Fruit fly (Drosophila melanogaster): Measurements from ENCODE around the gene Stim.

Gene Stim

DNA sequence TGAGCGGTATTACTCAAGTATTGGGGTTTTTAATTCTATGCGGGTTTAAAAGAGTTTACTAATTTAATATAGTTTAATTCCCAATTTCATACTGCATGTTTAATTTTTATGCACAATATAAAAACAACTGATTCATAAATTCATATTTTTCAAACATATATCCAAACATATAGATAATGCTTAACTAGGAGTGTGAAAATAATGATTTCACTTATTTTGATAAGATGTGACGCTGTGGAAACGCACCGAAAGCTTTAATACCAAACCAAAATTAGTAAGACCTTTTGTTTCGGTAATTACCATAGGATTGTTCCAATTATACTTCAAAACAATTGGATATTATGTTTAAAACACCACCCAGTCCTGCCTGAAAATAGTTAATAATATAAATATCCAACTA, 43.2 kb upstream of the Stim start, which contains the start of gene Slc25A46a:
Gene Slc25A46a (plus strand): TSS at position 272 of the 400 bp plus-strand sequence.
- TF ChIP-seq CG6808 (GFP tag; optimal IDR thresholded peaks at IDR 0.05) (no peak), CG10631 (GFP tag; optimal IDR thresholded peaks at IDR 0.05) (peak; percentile 17), esn (GFP tag; optimal IDR thresholded peaks at IDR 0.05) (peak; percentile 17), Hr38 (GFP tag; optimal IDR thresholded peaks at IDR 0.05) (no peak), CG6276 (GFP tag; optimal IDR thresholded peaks at IDR 0.05) (no peak), achi (GFP tag; optimal IDR thresholded peaks at IDR 0.05) (no peak), CG7368 (GFP tag; optimal IDR thresholded peaks at IDR 0.05) (no peak), dsx (GFP tag; optimal IDR thresholded peaks at IDR 0.05; ENCODE audit: poor library complexity, severe bottlenecking) (no peak), fd85E (GFP tag; optimal IDR thresholded peaks at IDR 0.05) (no peak), CG6163 (GFP tag; IDR thresholded peaks at IDR 0.05) (no peak), Sox14 (GFP tag; optimal IDR thresholded peaks at IDR 0.05) (no peak), eg (GFP tag; IDR thresholded peaks at IDR 0.05) (no peak), CG31627 (GFP tag; optimal IDR thresholded peaks at IDR 0.05) (no peak), svp (GFP tag) (peak; percentile 66), CG3919 (GFP tag; optimal IDR thresholded peaks at IDR 0.05) (no peak), cyc (GFP tag; optimal IDR thresholded peaks at IDR 0.05) (peak; percentile 7), CG8632 (GFP tag; optimal IDR thresholded peaks at IDR 0.05) (no peak), Gug (GFP tag; IDR thresholded peaks at IDR 0.05) (no peak), CG6792 (GFP tag; optimal IDR thresholded peaks at IDR 0.05) (no peak), Eip78C (GFP tag) (peak; percentile 46), Smox (GFP tag; optimal IDR thresholded peaks at IDR 0.05) (no peak), CG3032 (tag; optimal IDR thresholded peaks at IDR 0.05) (peak; percentile 7)

DNA sequence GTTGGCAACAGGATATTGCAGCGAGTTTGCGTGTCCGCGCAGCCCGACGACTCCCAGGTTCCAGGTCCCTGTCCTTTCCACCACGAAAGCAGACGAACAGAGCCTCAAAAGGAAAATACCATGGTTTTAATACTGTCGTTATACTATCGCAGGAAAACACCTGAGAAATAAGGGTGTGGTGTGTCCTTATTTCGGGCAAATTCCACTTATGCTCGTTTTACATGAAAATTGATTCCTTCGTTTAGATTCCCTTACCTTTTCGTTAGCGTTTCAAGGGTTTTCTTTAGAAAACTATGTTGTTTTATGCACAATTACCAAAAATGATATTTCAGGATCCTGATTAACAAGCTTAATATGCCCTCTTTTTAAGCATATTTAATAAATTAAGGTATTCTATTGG, 42.6 kb upstream of the Stim start, which contains the start of gene Cep164:
Gene Cep164 (minus strand): TSS at position 101 of the 400 bp plus-strand sequence.
- TF ChIP-seq esn (GFP tag; optimal IDR thresholded peaks at IDR 0.05) (no peak), fkh (GFP tag; optimal IDR thresholded peaks at IDR 0.05) (no peak), fd59A (GFP tag; optimal IDR thresholded peaks at IDR 0.05) (no peak), dsx (GFP tag; optimal IDR thresholded peaks at IDR 0.05; ENCODE audit: poor library complexity, severe bottlenecking) (no peak), CG6808 (GFP tag; optimal IDR thresholded peaks at IDR 0.05) (no peak), CG8632 (GFP tag; optimal IDR thresholded peaks at IDR 0.05) (no peak), svp (GFP tag) (no peak), Lpt (GFP tag; optimal IDR thresholded peaks at IDR 0.05) (no peak), Hr39 (GFP tag; optimal IDR thresholded peaks at IDR 0.05) (no peak), CG16779 (tag; optimal IDR thresholded peaks at IDR 0.05) (no peak), CG31627 (GFP tag; optimal IDR thresholded peaks at IDR 0.05) (no peak), CG15336 (GFP tag; IDR thresholded peaks at IDR 0.05) (no peak), CG11762 (GFP tag; optimal IDR thresholded peaks at IDR 0.05; ENCODE audit: insufficient read depth) (no peak)

DNA sequence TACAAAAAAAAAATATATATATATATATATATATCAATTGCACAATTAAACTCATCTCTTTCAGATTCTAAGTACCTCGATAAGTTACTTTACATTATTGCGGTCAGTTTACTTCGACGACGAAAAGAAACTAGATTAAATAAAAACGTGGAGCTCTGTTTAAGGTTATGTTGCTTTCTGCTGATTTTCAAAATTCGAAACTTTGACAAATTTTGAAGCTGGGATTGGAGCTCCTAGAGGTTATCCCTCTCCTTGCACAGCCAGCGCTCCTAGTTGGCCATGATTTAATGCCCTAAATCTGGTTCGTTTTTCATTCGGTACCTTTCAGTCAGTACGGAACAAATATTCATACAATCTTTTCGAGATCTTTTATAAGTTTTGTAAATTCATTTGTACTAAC, 36.3 kb upstream of the Stim start, which contains the start of gene CG42766:
Gene CG42766 (plus strand): TSS at position 301 of the 400 bp plus-strand sequence.
- TF ChIP-seq salr (GFP tag; optimal IDR thresholded peaks at IDR 0.05) (no peak), Blimp-1 (GFP tag; optimal IDR thresholded peaks at IDR 0.05) (no peak), spab (GFP tag; optimal IDR thresholded peaks at IDR 0.05) (no peak), Eip78C (GFP tag) (no peak), Smox (GFP tag; optimal IDR thresholded peaks at IDR 0.05) (no peak), ss (GFP tag; optimal IDR thresholded peaks at IDR 0.05) (no peak), CG8319 (GFP tag; optimal IDR thresholded peaks at IDR 0.05) (no peak), Sox102F (GFP tag; optimal IDR thresholded peaks at IDR 0.05) (no peak), dac (GFP tag; optimal IDR thresholded peaks at IDR 0.05) (no peak), topi (GFP tag; optimal IDR thresholded peaks at IDR 0.05) (no peak), net (GFP tag; optimal IDR thresholded peaks at IDR 0.05) (no peak), lz (GFP tag; optimal IDR thresholded peaks at IDR 0.05) (no peak), CG6276 (GFP tag; optimal IDR thresholded peaks at IDR 0.05) (no peak), CG15336 (GFP tag; IDR thresholded peaks at IDR 0.05) (no peak), Sox15 (GFP tag; optimal IDR thresholded peaks at IDR 0.05) (no peak), acj6 (GFP tag; optimal IDR thresholded peaks at IDR 0.05) (no peak), CG10631 (GFP tag; optimal IDR thresholded peaks at IDR 0.05) (no peak), CG34406 (GFP tag; optimal IDR thresholded peaks at IDR 0.05) (no peak)

Measured in whole organism, prepupa.